Worm (Caenorhabditis elegans) whole organism, young adult: Measurements from ENCODE around the gene C14A6.13.

Source experiments
- B0035.1 ChIP-seq: sonication (generic microtip); optimal IDR thresholded peaks from 2 replicates; lab custom pipeline; 2016; ENCODE audit warnings: missing genetic modification characterization, mild to moderate bottlenecking, missing compliant biosample characterization, missing genotype, missing genetic modification reagents
- B0336.3 ChIP-seq: fragments of 200-800 bp; sonication (Bioruptor generic); IDR thresholded peaks from 2 replicates; pipeline ENCODE4 v1.3.6; 2022; ENCODE audit warnings: missing genetic modification characterization, missing compliant biosample characterization
- C17E4.6 ChIP-seq: fragments of 200-800 bp; sonication (Bioruptor generic); IDR thresholded peaks from 2 replicates; pipeline ENCODE4 v1.3.6; 2022; ENCODE audit warnings: missing genetic modification reagents, missing genetic modification characterization, missing compliant biosample characterization
- Y53F4B.3 ChIP-seq: fragments of 200-800 bp; sonication (Bioruptor generic); IDR thresholded peaks from 2 replicates; pipeline ENCODE4 v1.3.6; 2022; ENCODE audit warnings: missing genetic modification reagents, missing genetic modification characterization, missing compliant biosample characterization
- aptf-3 ChIP-seq: fragments of 200-800 bp; sonication (Bioruptor generic); IDR thresholded peaks from 2 replicates; pipeline ENCODE4 v1.3.6; 2022; ENCODE audit warnings: missing genetic modification characterization, missing compliant biosample characterization
- bed-1 ChIP-seq: fragments of 200-800 bp; sonication (Bioruptor generic); IDR thresholded peaks from 2 replicates; pipeline ENCODE4 v1.3.6; 2022; ENCODE audit warnings: missing genetic modification reagents, missing genetic modification characterization, missing compliant biosample characterization
- dpl-1 ChIP-seq: fragments of 150-350 bp; optimal IDR thresholded peaks from 2 replicates; lab custom pipeline; 2014; ENCODE audit warnings: missing biosample characterization, missing genetic modification reagents, missing genetic modification characterization
- efl-1 ChIP-seq: fragments of 150-350 bp; optimal IDR thresholded peaks from 2 replicates; lab custom pipeline; 2014; ENCODE audit warnings: missing biosample characterization, missing genetic modification reagents, missing genetic modification characterization
- let-526 ChIP-seq: fragments of 200-800 bp; sonication (Bioruptor generic); IDR thresholded peaks from 2 replicates; pipeline ENCODE4 v1.3.6; 2022; ENCODE audit warnings: missing genetic modification reagents, missing genetic modification characterization, missing compliant biosample characterization
- pha-4 ChIP-seq: fragments of 150-350 bp; sonication (generic microtip); optimal IDR thresholded peaks from 2 replicates; lab custom pipeline; 2014; ENCODE audit warnings: missing biosample characterization, missing genetic modification reagents, missing genetic modification characterization
- sea-2 ChIP-seq: fragments of 200-800 bp; sonication (Bioruptor generic); IDR thresholded peaks from 2 replicates; pipeline ENCODE4 v1.3.6; 2022; ENCODE audit warnings: missing genetic modification characterization, missing compliant biosample characterization
- snpc-1.3 ChIP-seq: sonication (generic microtip); optimal IDR thresholded peaks from 2 replicates; lab custom pipeline; 2017; ENCODE audit warnings: missing genetic modification characterization, mild to moderate bottlenecking, missing compliant biosample characterization, antibody characterized with exemption, moderate library complexity, missing genotype, missing genetic modification reagents; ENCODE audit not compliant: insufficient read depth
- unc-62 ChIP-seq: fragments of 150-350 bp; optimal IDR thresholded peaks from 2 replicates; lab custom pipeline; 2014; ENCODE audit warnings: missing biosample characterization, missing genetic modification reagents, missing genetic modification characterization
- zfh-2 ChIP-seq: fragments of 200-800 bp; sonication (Bioruptor generic); conservative IDR thresholded peaks from 2 replicates; pipeline ENCODE4 v1.3.6; 2022; ENCODE audit warnings: missing genetic modification reagents, missing genetic modification characterization, missing compliant biosample characterization

DNA sequence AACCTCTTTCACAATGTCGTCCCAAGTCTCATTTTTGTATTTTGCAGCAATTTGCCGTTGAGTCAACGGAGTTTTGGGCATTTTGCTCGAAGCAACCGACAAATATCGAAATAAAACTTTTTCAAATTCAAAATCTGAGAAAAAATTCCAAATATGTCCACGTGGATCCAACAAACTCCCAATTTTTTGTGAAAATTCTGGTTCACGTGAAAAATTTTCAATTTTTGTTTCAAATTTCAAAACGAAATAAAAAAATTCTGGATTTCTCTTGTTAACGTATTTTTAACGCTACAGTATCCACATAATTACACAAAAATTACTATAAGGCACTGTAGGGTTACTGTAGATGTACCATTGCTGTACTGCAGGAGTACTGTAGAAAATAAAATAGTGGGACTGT is at the start of gene C14A6.13:
- no peak for TF ChIP-seq bed-1 (GFP tag; lab: Robert Waterston, UW)
- TF ChIP-seq snpc-1.3 (tag; lab: Kevin White, UChicago): no peak
- no peak for TF ChIP-seq efl-1 (GFP tag; lab: Kevin White, UChicago)
- no peak for TF ChIP-seq pha-4 (tag; lab: Kevin White, UChicago)
- no peak for TF ChIP-seq zfh-2 (GFP tag; lab: Robert Waterston, UW)
- no peak for TF ChIP-seq aptf-3
- no peak for TF ChIP-seq C17E4.6
- no peak for TF ChIP-seq unc-62 (GFP tag; lab: Kevin White, UChicago)
- TF ChIP-seq B0336.3 (GFP tag; lab: Robert Waterston, UW): no peak
- TF ChIP-seq B0035.1 (tag; lab: Kevin White, UChicago): no peak
- no peak for TF ChIP-seq Y53F4B.3 (GFP tag; lab: Robert Waterston, UW)
- TF ChIP-seq dpl-1 (GFP tag; lab: Kevin White, UChicago): no peak
- TF ChIP-seq let-526: no peak
- TF ChIP-seq sea-2 (GFP tag; lab: Robert Waterston, UW): no peak
